Fruit fly (Drosophila melanogaster): ENCODE data around the gene CG13058.
A peak's percentile ranks its signal among the peaks of the same experiment; 100 is the strongest.

Gene CG13058

DNA sequence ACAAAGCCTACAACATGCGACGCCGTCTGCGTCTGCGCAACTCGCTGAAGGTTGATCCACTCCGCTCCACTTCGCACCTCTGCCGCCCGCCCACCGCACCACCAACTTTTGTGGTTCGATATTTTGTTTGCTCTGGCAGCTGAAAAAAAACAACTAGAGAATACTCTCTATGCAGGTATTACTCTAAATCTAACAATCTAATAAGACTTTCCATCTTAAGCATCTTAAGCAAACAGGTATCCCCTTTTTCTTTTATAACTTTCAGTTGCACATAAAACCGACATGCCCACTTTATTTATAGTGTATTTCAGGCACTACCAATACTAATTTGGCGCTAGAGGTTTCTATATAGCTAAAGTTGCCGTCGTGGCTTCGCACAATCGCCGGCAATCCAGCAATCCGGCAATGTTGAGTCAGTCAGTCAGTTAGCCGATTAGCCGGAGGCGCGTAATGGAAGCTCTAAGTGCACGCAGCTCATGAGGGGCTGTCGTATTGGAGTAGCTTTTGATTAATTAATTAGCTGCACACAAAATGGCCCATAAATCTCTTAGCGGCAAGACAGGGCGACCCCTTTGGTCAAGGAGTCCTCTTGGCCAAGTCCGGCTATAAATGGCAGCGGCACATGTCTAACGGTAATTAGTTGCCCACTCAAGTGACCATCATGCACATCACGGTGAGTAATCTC, at the start of gene CG13058 (continued):
- TF ChIP-seq inv (GFP tag; IDR thresholded peaks at IDR 0.05; ENCODE audit: partially characterized antibody) (no peak), Sox100B (GFP tag; optimal IDR thresholded peaks at IDR 0.05) (peak; percentile 53), Neu2 (GFP tag; optimal IDR thresholded peaks at IDR 0.05; ENCODE audit: borderline replicate concordance) (no peak), repo (GFP tag; optimal IDR thresholded peaks at IDR 0.05) (no peak), Oli (tag; optimal IDR thresholded peaks at IDR 0.05) (peak; percentile 74), CG1024 (GFP tag; IDR thresholded peaks at IDR 0.05) (peak; percentile 59), Xbp1 (GFP tag; optimal IDR thresholded peaks at IDR 0.05) (peak; percentile 60), Bteb2 (GFP tag; optimal IDR thresholded peaks at IDR 0.05) (peak; percentile 42), CG11696 (GFP tag; IDR thresholded peaks at IDR 0.05) (no peak), zf30C (GFP tag; optimal IDR thresholded peaks at IDR 0.05) (no peak), ara (GFP tag; IDR thresholded peaks at IDR 0.05) (no peak), bbx (GFP tag; IDR thresholded peaks at IDR 0.05; ENCODE audit: partially characterized antibody) (no peak), Ets97D (GFP tag; optimal IDR thresholded peaks at IDR 0.05) (no peak), twi (tag; optimal IDR thresholded peaks at IDR 0.05) (no peak), CG15696 (tag; optimal IDR thresholded peaks at IDR 0.05) (no peak), nmo (GFP tag; optimal IDR thresholded peaks at IDR 0.05) (peak; percentile 30), HLH4C (GFP tag; IDR thresholded peaks at IDR 0.05; ENCODE audit: partially characterized antibody) (no peak), CG4707 (GFP tag; optimal IDR thresholded peaks at IDR 0.05) (no peak), Hsf (GFP tag; optimal IDR thresholded peaks at IDR 0.05) (peak; percentile 57), E2f2 (GFP tag; IDR thresholded peaks at IDR 0.05) (peak; percentile 56), vvl (GFP tag; IDR thresholded peaks at IDR 0.05) (no peak), Kr (GFP tag; optimal IDR thresholded peaks at IDR 0.05) (no peak), CG8089 (GFP tag; optimal IDR thresholded peaks at IDR 0.05) (peak; percentile 41), CG12155 (GFP tag; optimal IDR thresholded peaks at IDR 0.05) (peak; percentile 29), Deaf1 (tag; optimal IDR thresholded peaks at IDR 0.05) (no peak), luna (GFP tag; optimal IDR thresholded peaks at IDR 0.05) (no peak), so (GFP tag; IDR thresholded peaks at IDR 0.05) (peak; percentile 89), aop (GFP tag; IDR thresholded peaks at IDR 0.05) (no peak), CG30403 (GFP tag; optimal IDR thresholded peaks at IDR 0.05) (peak; percentile 61), Hmr (GFP tag; optimal IDR thresholded peaks at IDR 0.05) (peak; percentile 61), Stat92E (GFP tag; optimal IDR thresholded peaks at IDR 0.05) (no peak), hth (optimal IDR thresholded peaks at IDR 0.05) (no peak), corto (GFP tag; optimal IDR thresholded peaks at IDR 0.05) (no peak), fru (optimal IDR thresholded peaks at IDR 0.05) (no peak), phol (tag; optimal IDR thresholded peaks at IDR 0.05) (no peak), CG11504 (tag; optimal IDR thresholded peaks at IDR 0.05) (peak; percentile 83), Dfd (GFP tag; optimal IDR thresholded peaks at IDR 0.05) (no peak), pum (GFP tag; optimal IDR thresholded peaks at IDR 0.05) (no peak), CG1602 (GFP tag; optimal IDR thresholded peaks at IDR 0.05) (peak; percentile 41), gem (tag; optimal IDR thresholded peaks at IDR 0.05) (peak; percentile 80), zfh1 (GFP tag; IDR thresholded peaks at IDR 0.05) (no peak), Usf (GFP tag; optimal IDR thresholded peaks at IDR 0.05) (peak; percentile 12), yki (optimal IDR thresholded peaks at IDR 0.05) (no peak), CG11398 (GFP tag; optimal IDR thresholded peaks at IDR 0.05) (peak; percentile 30), Hr39 (optimal IDR thresholded peaks at IDR 0.05) (no peak), CG7556 (GFP tag; optimal IDR thresholded peaks at IDR 0.05) (peak; percentile 69), cad (GFP tag; optimal IDR thresholded peaks at IDR 0.05) (no peak), stwl (tag; optimal IDR thresholded peaks at IDR 0.05) (no peak), otp (GFP tag; IDR thresholded peaks at IDR 0.05) (peak; percentile 71), chn (GFP tag; optimal IDR thresholded peaks at IDR 0.05) (peak; percentile 46), cg (GFP tag; optimal IDR thresholded peaks at IDR 0.05) (no peak), gcm (GFP tag; optimal IDR thresholded peaks at IDR 0.05) (no peak)

Measured in whole organism, embryonic.